In the genomic region with DNA sequence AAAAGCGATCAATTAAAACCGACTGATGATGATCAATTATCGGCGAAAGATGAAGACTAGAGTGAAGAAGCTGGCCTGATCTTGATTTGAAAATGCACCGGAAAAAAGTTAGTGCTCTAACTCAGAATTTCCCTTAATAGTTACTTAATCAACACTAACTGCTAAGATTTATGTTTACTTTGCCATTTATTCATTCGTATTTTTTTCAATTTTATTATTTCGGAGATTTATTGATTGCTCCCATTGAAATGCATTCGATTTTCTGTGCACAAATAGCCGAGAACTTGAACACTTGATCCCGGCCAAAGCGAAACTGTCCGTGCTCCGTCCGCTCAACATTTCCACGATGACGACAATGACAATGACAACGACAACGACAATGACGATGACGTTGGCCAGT, we compare ENCODE assay signal across 1 fruit fly cellular context.
TF ChIP-seq lines count a peak whose summit lies in the region.

No protein-coding gene starts in this region.

TF ChIP-seq in whole organism, prepupa, 60 proteins besides CTCF, POLR2A, EP300 and RAD21 (continued from another document):
- TF ChIP-seq Sox102F (GFP tag; optimal IDR thresholded peaks at IDR 0.05; lab: Kevin White, UChicago), result no peak
- no peak for TF ChIP-seq Eip75B (GFP tag; optimal IDR thresholded peaks at IDR 0.05; lab: Kevin White, UChicago)
- no peak for TF ChIP-seq lz (GFP tag; optimal IDR thresholded peaks at IDR 0.05; lab: Kevin White, UChicago)
- no peak for TF ChIP-seq OdsH (GFP tag; optimal IDR thresholded peaks at IDR 0.05; lab: Kevin White, UChicago)
- TF ChIP-seq Hr38 (GFP tag; optimal IDR thresholded peaks at IDR 0.05; lab: Kevin White, UChicago), result no peak
- no peak for TF ChIP-seq Hr4 (GFP tag; optimal IDR thresholded peaks at IDR 0.05; lab: Kevin White, UChicago)
- TF ChIP-seq Met (GFP tag; optimal IDR thresholded peaks at IDR 0.05; lab: Kevin White, UChicago), result no peak
- TF ChIP-seq net (GFP tag; optimal IDR thresholded peaks at IDR 0.05; lab: Kevin White, UChicago), result no peak
- TF ChIP-seq CG6276 (GFP tag; optimal IDR thresholded peaks at IDR 0.05; lab: Kevin White, UChicago), result no peak
- TF ChIP-seq fd85E (GFP tag; optimal IDR thresholded peaks at IDR 0.05; lab: Kevin White, UChicago), result no peak
- TF ChIP-seq esn (GFP tag; optimal IDR thresholded peaks at IDR 0.05; lab: Kevin White, UChicago), result no peak
- no peak for TF ChIP-seq Sox14 (GFP tag; optimal IDR thresholded peaks at IDR 0.05; lab: Kevin White, UChicago)
- no peak for TF ChIP-seq dac (GFP tag; optimal IDR thresholded peaks at IDR 0.05; lab: Kevin White, UChicago)
- TF ChIP-seq CG11902 (GFP tag; optimal IDR thresholded peaks at IDR 0.05; lab: Kevin White, UChicago), result no peak
